Worm (Caenorhabditis elegans) whole organism, L3 larva: ENCODE data around the gene str-35.

ENCODE experiments used
- ceh-82 ChIP-seq: fragments of 150-350 bp; optimal IDR thresholded peaks from 2 replicates; lab custom pipeline; 2014; ENCODE audit warnings: missing biosample characterization, missing genetic modification characterization
- egl-27 ChIP-seq: sonication (generic microtip); optimal IDR thresholded peaks from 4 replicates; lab custom pipeline; 2017; ENCODE audit warnings: missing biosample characterization, missing genetic modification reagents, missing genetic modification characterization
- pha-4 ChIP-seq: fragments of 150-350 bp; optimal IDR thresholded peaks from 2 replicates; lab custom pipeline; 2014; ENCODE audit warnings: missing biosample characterization, missing genetic modification reagents, missing genetic modification characterization
- zag-1 ChIP-seq: fragments of 150-350 bp; optimal IDR thresholded peaks from 2 replicates; lab custom pipeline; 2014; ENCODE audit warnings: missing biosample characterization, missing genetic modification characterization
- ztf-11 ChIP-seq: fragments of 150-350 bp; optimal IDR thresholded peaks from 2 replicates; lab custom pipeline; 2014; ENCODE audit warnings: missing biosample characterization, missing genetic modification characterization
- ztf-4 ChIP-seq: fragments of 150-350 bp; optimal IDR thresholded peaks from 2 replicates; lab custom pipeline; 2014; ENCODE audit warnings: missing biosample characterization, missing genetic modification characterization

DNA sequence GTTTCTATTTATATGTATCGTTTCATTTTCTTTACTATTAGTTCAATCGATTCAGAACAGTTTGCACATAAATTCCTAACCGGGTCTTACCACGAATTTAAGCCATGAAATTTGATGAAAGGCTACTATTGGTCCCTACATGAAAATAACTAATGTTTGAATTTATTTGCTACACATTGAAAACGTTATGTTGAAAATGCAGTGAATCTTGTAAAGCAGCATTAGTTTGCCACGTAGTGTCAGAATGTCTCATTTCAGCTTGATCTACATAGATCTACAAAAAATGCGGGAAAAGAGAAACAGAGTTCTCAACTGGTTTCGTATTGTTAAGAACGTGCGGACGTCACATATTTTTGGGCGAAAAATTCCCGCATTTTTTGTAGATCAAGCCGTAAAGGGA is 34.1 kb downstream of the str-35 start:
- TF ChIP-seq ztf-11 (tag; lab: Kevin White, UChicago) (no peak), egl-27 (no peak), ztf-4 (no peak), zag-1 (tag; lab: Kevin White, UChicago) (no peak), ceh-82 (tag; lab: Kevin White, UChicago) (no peak), pha-4 (tag; lab: Kevin White, UChicago) (no peak)
